Worm (Caenorhabditis elegans) whole organism, L2 larva: Measurements from ENCODE around the gene unc-17.

Experiments used
- C34F6.9 ChIP-seq: fragments of 150-350 bp; optimal IDR thresholded peaks from 2 replicates; lab custom pipeline; 2014; ENCODE audit warnings: missing biosample characterization, missing genetic modification characterization
- F13H6.1 ChIP-seq: sonication (generic microtip); optimal IDR thresholded peaks from 2 replicates; lab custom pipeline; 2016; ENCODE audit warnings: missing genetic modification characterization, missing compliant biosample characterization
- R02D3.7 ChIP-seq: fragments of 150-350 bp; optimal IDR thresholded peaks from 2 replicates; lab custom pipeline; 2014; ENCODE audit warnings: missing biosample characterization, missing genetic modification characterization
- ZK546.5 ChIP-seq: sonication (generic microtip); optimal IDR thresholded peaks from 2 replicates; lab custom pipeline; 2017; ENCODE audit warnings: missing biosample characterization, missing genetic modification characterization
- alr-1 ChIP-seq: fragments of 150-350 bp; optimal IDR thresholded peaks from 2 replicates; lab custom pipeline; 2014; ENCODE audit warnings: missing biosample characterization, missing genetic modification characterization
- aly-2 ChIP-seq: fragments of 150-350 bp; optimal IDR thresholded peaks from 2 replicates; lab custom pipeline; 2014; ENCODE audit warnings: missing biosample characterization, missing genetic modification characterization
- ama-1 ChIP-seq: fragments of 150-350 bp; optimal IDR thresholded peaks from 2 replicates; lab custom pipeline; 2018; ENCODE audit warnings: inconsistent platforms
- blmp-1 ChIP-seq: sonication (generic microtip); optimal IDR thresholded peaks from 2 replicates; lab custom pipeline; 2017; ENCODE audit warnings: missing genetic modification characterization, mild to moderate bottlenecking, missing compliant biosample characterization, antibody characterized with exemption, moderate library complexity; ENCODE audit not compliant: insufficient read depth
- ceh-16 ChIP-seq: fragments of 150-350 bp; optimal IDR thresholded peaks from 2 replicates; lab custom pipeline; 2014; ENCODE audit warnings: missing biosample characterization, missing genetic modification characterization
- ceh-82 ChIP-seq: fragments of 150-350 bp; optimal IDR thresholded peaks from 2 replicates; lab custom pipeline; 2014; ENCODE audit warnings: missing biosample characterization, missing genetic modification characterization
- crh-2 ChIP-seq: sonication (generic microtip); optimal IDR thresholded peaks from 2 replicates; lab custom pipeline; 2017; ENCODE audit warnings: missing biosample characterization, missing genetic modification characterization
- dmd-4 ChIP-seq: sonication (generic microtip); optimal IDR thresholded peaks from 2 replicates; lab custom pipeline; 2017; ENCODE audit warnings: missing biosample characterization, missing genetic modification characterization
- elt-1 ChIP-seq: fragments of 150-350 bp; optimal IDR thresholded peaks from 2 replicates; lab custom pipeline; 2014; ENCODE audit warnings: missing biosample characterization, missing genetic modification characterization
- elt-3 ChIP-seq: sonication (generic microtip); optimal IDR thresholded peaks from 2 replicates; lab custom pipeline; 2017; ENCODE audit warnings: missing biosample characterization, missing genetic modification characterization
- fos-1 ChIP-seq: fragments of 150-350 bp; optimal IDR thresholded peaks from 2 replicates; lab custom pipeline; 2014; ENCODE audit warnings: missing biosample characterization, missing genetic modification characterization
- gmeb-1 ChIP-seq: fragments of 150-350 bp; optimal IDR thresholded peaks from 2 replicates; lab custom pipeline; 2014; ENCODE audit warnings: missing biosample characterization, missing genetic modification characterization
- lin-11 ChIP-seq: fragments of 150-350 bp; sonication (generic microtip); optimal IDR thresholded peaks from 2 replicates; lab custom pipeline; 2014; ENCODE audit warnings: missing biosample characterization, missing genetic modification characterization, inconsistent platforms, mixed read lengths
- lin-39 ChIP-seq: fragments of 150-350 bp; optimal IDR thresholded peaks from 2 replicates; lab custom pipeline; 2014; ENCODE audit warnings: missing biosample characterization, missing genetic modification reagents, missing genetic modification characterization
- lsy-2 ChIP-seq, 2 experiments: fragments of 150-350 bp in 1 of 2; sonication (generic microtip) in 1 of 2; optimal IDR thresholded peaks; 2 replicates each; lab custom pipeline; 2014 to 2017; ENCODE audit warnings: missing biosample characterization in 2 of 2, missing genetic modification characterization in 2 of 2
- mab-5 ChIP-seq: fragments of 150-350 bp; optimal IDR thresholded peaks from 2 replicates; lab custom pipeline; 2014; ENCODE audit warnings: missing biosample characterization, missing genetic modification characterization
- mdl-1 ChIP-seq, 2 experiments: fragments of 150-350 bp in 1 of 2; sonication (generic microtip) in 1 of 2; optimal IDR thresholded peaks; 2 replicates each; lab custom pipeline; 2017; ENCODE audit warnings: missing biosample characterization in 2 of 2, missing genetic modification characterization in 2 of 2
- nhr-10 ChIP-seq: sonication (generic microtip); optimal IDR thresholded peaks from 2 replicates; lab custom pipeline; 2017; ENCODE audit warnings: missing biosample characterization, missing genetic modification characterization
- nhr-129 ChIP-seq: fragments of 150-350 bp; optimal IDR thresholded peaks from 2 replicates; lab custom pipeline; 2014; ENCODE audit warnings: missing biosample characterization, missing genetic modification characterization
- nhr-21 ChIP-seq: fragments of 150-350 bp; optimal IDR thresholded peaks from 2 replicates; lab custom pipeline; 2014; ENCODE audit warnings: missing biosample characterization, missing genetic modification characterization
- nhr-23 ChIP-seq: fragments of 150-350 bp; optimal IDR thresholded peaks from 2 replicates; lab custom pipeline; 2014; ENCODE audit warnings: missing biosample characterization, missing genetic modification reagents, missing genetic modification characterization
- nhr-237 ChIP-seq: fragments of 150-350 bp; optimal IDR thresholded peaks from 2 replicates; lab custom pipeline; 2014; ENCODE audit warnings: missing biosample characterization, missing genetic modification characterization
- nhr-25 ChIP-seq: fragments of 150-350 bp; sonication (generic microtip); optimal IDR thresholded peaks from 3 replicates; lab custom pipeline; 2014; ENCODE audit warnings: missing biosample characterization, missing genetic modification characterization
- nhr-77 ChIP-seq: fragments of 150-350 bp; optimal IDR thresholded peaks from 2 replicates; lab custom pipeline; 2014; ENCODE audit warnings: missing biosample characterization, missing genetic modification characterization
- peb-1 ChIP-seq: fragments of 150-350 bp; optimal IDR thresholded peaks from 2 replicates; lab custom pipeline; 2014; ENCODE audit warnings: missing biosample characterization, missing genetic modification characterization
- skn-1 ChIP-seq: sonication (generic microtip); optimal IDR thresholded peaks from 2 replicates; lab custom pipeline; 2017; ENCODE audit warnings: missing biosample characterization, missing genetic modification characterization
- sma-3 ChIP-seq: sonication (generic microtip); optimal IDR thresholded peaks from 2 replicates; lab custom pipeline; 2016; ENCODE audit warnings: missing genetic modification reagents, missing genetic modification characterization, missing compliant biosample characterization
- sma-9 ChIP-seq, 2 experiments: fragments of 150-350 bp in 1 of 2; sonication (generic microtip) in 1 of 2; optimal IDR thresholded peaks; 2 replicates each; lab custom pipeline; 2014 to 2016; ENCODE audit warnings: missing genetic modification characterization in 2 of 2, mild to moderate bottlenecking in 1 of 2, missing biosample characterization in 1 of 2, missing compliant biosample characterization in 1 of 2, missing genetic modification reagents in 1 of 2, moderate library complexity in 1 of 2
- unc-39 ChIP-seq: fragments of 150-350 bp; optimal IDR thresholded peaks from 2 replicates; lab custom pipeline; 2014; ENCODE audit warnings: missing biosample characterization, missing genetic modification characterization
- unc-55 ChIP-seq: fragments of 150-350 bp; sonication (generic microtip); optimal IDR thresholded peaks from 3 replicates; lab custom pipeline; 2014; ENCODE audit warnings: missing biosample characterization, missing genetic modification reagents, missing genetic modification characterization
- unc-62 ChIP-seq: fragments of 150-350 bp; optimal IDR thresholded peaks from 2 replicates; lab custom pipeline; 2014; ENCODE audit warnings: missing biosample characterization, missing genetic modification reagents, missing genetic modification characterization
- zag-1 ChIP-seq: fragments of 150-350 bp; optimal IDR thresholded peaks from 2 replicates; lab custom pipeline; 2014; ENCODE audit warnings: missing biosample characterization, missing genetic modification characterization
- ztf-1 ChIP-seq: fragments of 200-800 bp; sonication (Bioruptor generic); conservative IDR thresholded peaks from 2 replicates; pipeline ENCODE4 v1.3.6; 2022; ENCODE audit warnings: missing genetic modification characterization, missing compliant biosample characterization
- ztf-11 ChIP-seq: sonication (generic microtip); optimal IDR thresholded peaks from 2 replicates; lab custom pipeline; 2017; ENCODE audit warnings: missing biosample characterization, missing genetic modification characterization
- ztf-4 ChIP-seq: fragments of 150-350 bp; optimal IDR thresholded peaks from 2 replicates; lab custom pipeline; 2014; ENCODE audit warnings: missing biosample characterization, missing genetic modification characterization

unc-17 gene

DNA sequence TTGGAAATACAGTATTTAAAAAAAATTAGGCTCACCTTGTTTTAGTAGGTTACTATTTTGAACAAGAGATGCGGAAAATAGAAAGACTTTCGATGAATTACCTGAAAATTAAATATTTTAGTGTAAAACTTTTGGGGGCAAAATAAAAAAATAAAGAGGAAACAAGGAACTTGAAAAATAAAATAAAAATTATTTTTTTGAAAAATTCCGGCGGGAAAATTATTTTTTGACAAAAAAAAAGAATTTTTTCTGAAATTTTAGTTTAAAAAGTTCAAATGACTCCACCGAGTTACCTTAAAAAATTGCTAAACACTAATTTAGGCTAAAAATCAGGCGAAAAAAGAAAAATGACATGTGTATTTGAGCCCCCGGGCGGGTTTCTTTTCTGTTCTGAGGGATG is at the start of gene unc-17, which contains the start of gene cha-1:
unc-17 (minus strand) TSS at position 103 of the 400 bp plus-strand sequence.
cha-1 (minus strand) TSS at position 101 of the 400 bp plus-strand sequence.
- TF ChIP-seq blmp-1 (tag; lab: Kevin White, UChicago), result no peak
- TF ChIP-seq elt-1 (tag; lab: Kevin White, UChicago), result no peak
- TF ChIP-seq nhr-23 (tag; lab: Kevin White, UChicago), result no peak
- no peak for TF ChIP-seq elt-3 (tag; lab: Kevin White, UChicago)
- TF ChIP-seq C34F6.9, result no peak
- no peak for TF ChIP-seq lin-39 (tag; lab: Kevin White, UChicago)
- TF ChIP-seq F13H6.1 (tag; lab: Kevin White, UChicago), result no peak
- no peak for TF ChIP-seq gmeb-1

DNA sequence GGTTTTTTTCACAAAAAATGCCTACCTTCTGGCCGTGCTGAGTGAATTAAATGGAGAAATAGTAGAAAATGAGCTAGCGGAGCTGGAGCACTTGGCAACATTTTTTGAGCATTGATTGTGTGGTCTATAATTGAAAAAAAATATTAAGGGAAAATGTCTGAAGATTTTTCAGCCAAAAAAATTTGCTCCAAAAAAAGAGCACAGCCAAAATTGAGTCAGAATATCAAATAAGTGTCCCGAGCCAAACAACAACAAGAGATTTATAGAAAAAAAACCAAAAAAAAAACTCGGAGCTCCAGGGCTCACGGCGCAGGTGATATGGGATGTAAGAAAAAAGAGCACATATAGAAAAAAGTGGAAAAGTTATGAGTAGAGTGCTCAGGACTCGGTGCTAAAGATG is 44.1 kb upstream of the unc-17 start, which contains the start of gene fmil-1:
fmil-1 (minus strand) TSS at position 101 of the 400 bp plus-strand sequence.
- TF ChIP-seq F13H6.1 (tag; lab: Kevin White, UChicago), result no peak
- no peak for TF ChIP-seq peb-1 (tag; lab: Kevin White, UChicago)
- TF ChIP-seq skn-1 (tag; lab: Kevin White, UChicago), result no peak
- TF ChIP-seq unc-39 (tag; lab: Kevin White, UChicago), result no peak
- TF ChIP-seq aly-2, result no peak
- TF ChIP-seq elt-3 (tag; lab: Kevin White, UChicago), result no peak
- no peak for TF ChIP-seq ztf-4 (tag; lab: Kevin White, UChicago)
- no peak for TF ChIP-seq ceh-16
- TF ChIP-seq nhr-129 (tag; lab: Kevin White, UChicago), result no peak
- no peak for TF ChIP-seq nhr-23 (tag; lab: Kevin White, UChicago)

DNA sequence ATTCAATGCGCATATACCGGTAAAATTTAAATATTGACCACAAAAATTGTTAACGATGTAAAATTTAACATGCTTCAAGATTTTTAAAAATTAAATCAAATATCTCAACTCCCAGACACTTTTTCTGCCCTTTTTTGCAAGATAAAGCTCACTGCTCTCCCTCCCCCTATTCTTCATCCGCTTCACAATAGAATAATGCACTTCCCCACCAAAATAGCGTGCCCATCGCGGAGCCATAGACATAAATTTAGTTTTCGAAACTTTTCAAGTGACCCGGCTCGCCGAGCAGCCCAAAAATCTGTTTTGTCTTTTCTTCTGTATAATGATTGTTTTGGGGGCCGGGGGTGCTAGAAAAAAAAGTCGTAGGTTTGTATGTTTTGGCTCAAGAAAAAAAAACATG is 43.3 kb upstream of the unc-17 start:
- TF ChIP-seq F13H6.1 (tag; lab: Kevin White, UChicago), result no peak
- TF ChIP-seq ztf-11 (tag; lab: Kevin White, UChicago), result no peak
- TF ChIP-seq crh-2 (tag; lab: Kevin White, UChicago), result no peak
- TF ChIP-seq fos-1 (tag; lab: Kevin White, UChicago), result no peak
- TF ChIP-seq nhr-21, result no peak
- no peak for TF ChIP-seq ama-1 (lab: Kevin White, UChicago)
- TF ChIP-seq aly-2, result no peak
- TF ChIP-seq unc-62, result no peak
- no peak for TF ChIP-seq lin-11 (tag; lab: Kevin White, UChicago)
- TF ChIP-seq nhr-77, result no peak
- TF ChIP-seq unc-39 (tag; lab: Kevin White, UChicago), result no peak
- no peak for TF ChIP-seq nhr-10 (tag; lab: Kevin White, UChicago)
- TF ChIP-seq C34F6.9, result no peak
- no peak for TF ChIP-seq alr-1
- TF ChIP-seq zag-1 (tag; lab: Kevin White, UChicago), result no peak
- TF ChIP-seq elt-1 (tag; lab: Kevin White, UChicago), result no peak
- TF ChIP-seq gmeb-1, result no peak

DNA sequence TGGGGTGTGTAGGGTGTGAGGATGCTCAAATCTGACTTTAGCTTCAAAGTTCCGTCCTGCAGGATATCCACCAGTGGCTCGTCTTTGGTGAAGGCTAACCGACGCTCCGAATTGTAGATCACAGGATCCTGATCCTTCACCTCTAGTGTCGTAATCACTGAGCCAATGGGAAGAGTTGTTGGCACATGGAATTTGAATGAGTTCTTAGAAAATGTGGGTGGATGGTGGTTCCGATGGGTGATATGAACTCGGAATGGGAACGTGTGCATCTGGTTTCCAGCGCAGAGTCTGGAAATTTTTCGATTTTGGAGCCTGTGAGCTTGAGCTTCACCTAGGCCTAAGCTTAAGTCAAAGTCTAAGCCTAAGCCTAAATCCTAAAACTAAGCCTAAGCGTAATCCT is 42.0 kb upstream of the unc-17 start:
- TF ChIP-seq nhr-129 (tag; lab: Kevin White, UChicago) (no peak), ZK546.5 (no peak), unc-62 (no peak), elt-1 (tag; lab: Kevin White, UChicago) (no peak), elt-3 (tag; lab: Kevin White, UChicago) (no peak), ztf-11 (tag; lab: Kevin White, UChicago) (no peak), zag-1 (tag; lab: Kevin White, UChicago) (no peak), sma-3 (GFP tag; lab: Kevin White, UChicago) (no peak), ztf-4 (tag; lab: Kevin White, UChicago) (no peak), lin-39 (tag; lab: Kevin White, UChicago) (no peak), C34F6.9 (no peak), nhr-23 (tag; lab: Kevin White, UChicago) (no peak), mdl-1 (tag; optimal IDR thresholded peaks at IDR 0.05; lab: Kevin White, UChicago) (no peak), ceh-16 (no peak), sma-9 (GFP tag; optimal IDR thresholded peaks at IDR 0.05; lab: Kevin White, UChicago) (no peak), sma-9 (tag; optimal IDR thresholded peaks at IDR 0.05; lab: Kevin White, UChicago) (no peak), unc-55 (GFP tag; lab: Kevin White, UChicago) (no peak), ama-1 (lab: Kevin White, UChicago) (no peak), ztf-1 (GFP tag; lab: Robert Waterston, UW) (no peak)

DNA sequence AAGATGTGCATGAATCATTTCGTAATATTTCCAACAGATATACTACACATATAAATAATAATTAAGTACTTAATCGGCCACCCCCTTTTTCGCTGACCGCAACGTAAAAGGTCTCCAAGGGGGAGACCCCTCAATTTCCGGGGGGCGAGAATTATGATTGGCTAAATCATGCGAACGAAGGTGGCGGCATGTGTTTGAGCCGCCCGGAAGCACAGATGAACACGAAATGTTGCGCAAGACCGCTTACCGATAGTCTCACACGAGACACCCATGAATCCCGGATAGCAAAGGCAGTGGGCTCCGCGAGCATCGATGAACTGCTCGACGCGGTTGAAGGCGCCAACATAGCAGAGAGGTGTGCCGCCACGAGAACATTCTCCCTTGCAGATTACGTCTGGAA is 40.6 kb upstream of the unc-17 start:
- TF ChIP-seq nhr-25 (tag; lab: Kevin White, UChicago) (no peak), nhr-237 (no peak), lsy-2 (tag; optimal IDR thresholded peaks at IDR 0.05; lab: Kevin White, UChicago) (no peak), C34F6.9 (no peak), fos-1 (tag; lab: Kevin White, UChicago) (no peak), mab-5 (tag; lab: Kevin White, UChicago) (no peak), elt-3 (tag; lab: Kevin White, UChicago) (no peak), ceh-16 (no peak), nhr-77 (no peak), nhr-21 (no peak), R02D3.7 (tag; lab: Kevin White, UChicago) (no peak), ama-1 (lab: Kevin White, UChicago) (no peak), ZK546.5 (no peak), ztf-11 (tag; lab: Kevin White, UChicago) (no peak), sma-9 (GFP tag; optimal IDR thresholded peaks at IDR 0.05; lab: Kevin White, UChicago) (no peak), sma-9 (tag; optimal IDR thresholded peaks at IDR 0.05; lab: Kevin White, UChicago) (no peak), dmd-4 (tag; lab: Kevin White, UChicago) (no peak), lin-11 (tag; lab: Kevin White, UChicago) (no peak), ceh-82 (tag; lab: Kevin White, UChicago) (no peak)
- TF ChIP-seq, all 48 proteins: peak for 0
